Worm (Caenorhabditis elegans) whole organism, mixed stage, embryonic: Measurements from ENCODE around the gene F28C6.5.

Experiments
- M03D4.4 ChIP-seq: sonication (generic microtip); optimal IDR thresholded peaks from 2 replicates; lab custom pipeline; 2017; ENCODE audit warnings: mild to moderate bottlenecking, missing genetic modification characterization, missing compliant biosample characterization
- bed-3 ChIP-seq: fragments of 200-800 bp; sonication (Bioruptor generic); optimal IDR thresholded peaks from 3 replicates; lab custom pipeline; 2018; ENCODE audit warnings: mild to moderate bottlenecking, missing genetic modification characterization, moderate library complexity, missing compliant biosample characterization
- blmp-1 ChIP-seq: fragments of 150-350 bp; optimal IDR thresholded peaks from 2 replicates; lab custom pipeline; 2014; ENCODE audit warnings: missing biosample characterization, missing genetic modification characterization
- ceh-43 ChIP-seq: fragments of 200-800 bp; sonication (Bioruptor generic); optimal IDR thresholded peaks from 2 replicates; lab custom pipeline; 2018; ENCODE audit warnings: mild to moderate bottlenecking, missing genetic modification characterization, moderate library complexity, missing compliant biosample characterization
- ceh-83 ChIP-seq: fragments of 200-800 bp; sonication (Bioruptor generic); optimal IDR thresholded peaks from 2 replicates; lab custom pipeline; 2018; ENCODE audit warnings: mild to moderate bottlenecking, missing genetic modification characterization, missing compliant biosample characterization
- ces-1 ChIP-seq: fragments of 150-350 bp; optimal IDR thresholded peaks from 2 replicates; lab custom pipeline; 2014; ENCODE audit warnings: missing biosample characterization, missing genetic modification reagents, missing genetic modification characterization
- cnd-1 ChIP-seq: fragments of 200-800 bp; sonication (Bioruptor generic); optimal IDR thresholded peaks from 2 replicates; lab custom pipeline; 2018; ENCODE audit warnings: mild to moderate bottlenecking, missing genetic modification characterization, missing compliant biosample characterization
- drap-1 ChIP-seq: fragments of 200-800 bp; sonication (Bioruptor generic); optimal IDR thresholded peaks from 3 replicates; lab custom pipeline; 2018; ENCODE audit warnings: mild to moderate bottlenecking, missing genetic modification characterization, missing compliant biosample characterization
- elt-3 ChIP-seq: fragments of 150-350 bp; optimal IDR thresholded peaks from 2 replicates; lab custom pipeline; 2014; ENCODE audit warnings: missing biosample characterization, missing genetic modification characterization
- flh-1 ChIP-seq: fragments of 200-800 bp; sonication (Bioruptor generic); optimal IDR thresholded peaks from 2 replicates; lab custom pipeline; 2018; ENCODE audit warnings: mild to moderate bottlenecking, missing genetic modification characterization, moderate library complexity, missing compliant biosample characterization
- hlh-1 ChIP-seq: fragments of 150-350 bp; optimal IDR thresholded peaks from 2 replicates; lab custom pipeline; 2014; ENCODE audit warnings: missing biosample characterization, missing genetic modification reagents, missing genetic modification characterization
- lin-13 ChIP-seq: fragments of 150-350 bp; optimal IDR thresholded peaks from 2 replicates; lab custom pipeline; 2014; ENCODE audit warnings: missing biosample characterization, missing genetic modification characterization
- lin-32 ChIP-seq: fragments of 200-800 bp; sonication (Bioruptor generic); optimal IDR thresholded peaks from 2 replicates; lab custom pipeline; 2018; ENCODE audit warnings: mild to moderate bottlenecking, missing genetic modification characterization, missing compliant biosample characterization
- lsy-2 ChIP-seq: fragments of 150-350 bp; optimal IDR thresholded peaks from 2 replicates; lab custom pipeline; 2014; ENCODE audit warnings: missing biosample characterization, missing genetic modification characterization
- mab-5 ChIP-seq: fragments of 150-350 bp; optimal IDR thresholded peaks from 2 replicates; lab custom pipeline; 2014; ENCODE audit warnings: missing biosample characterization, missing genetic modification characterization
- mep-1 ChIP-seq: fragments of 150-350 bp; optimal IDR thresholded peaks from 2 replicates; lab custom pipeline; 2017; ENCODE audit warnings: missing biosample characterization, missing genetic modification reagents, missing genetic modification characterization, inconsistent platforms
- mls-2 ChIP-seq: sonication (generic microtip); optimal IDR thresholded peaks from 2 replicates; lab custom pipeline; 2016; ENCODE audit warnings: mild to moderate bottlenecking, missing genetic modification characterization, moderate library complexity, missing compliant biosample characterization
- nhr-2 ChIP-seq: fragments of 150-350 bp; optimal IDR thresholded peaks from 2 replicates; lab custom pipeline; 2014; ENCODE audit warnings: missing biosample characterization, missing genetic modification characterization
- nhr-237 ChIP-seq: fragments of 150-350 bp; optimal IDR thresholded peaks from 2 replicates; lab custom pipeline; 2014; ENCODE audit warnings: missing biosample characterization, missing genetic modification characterization
- nhr-28 ChIP-seq: fragments of 150-350 bp; optimal IDR thresholded peaks from 2 replicates; lab custom pipeline; 2014; ENCODE audit warnings: missing biosample characterization, missing genetic modification characterization
- nhr-76 ChIP-seq: sonication (generic microtip); optimal IDR thresholded peaks from 2 replicates; lab custom pipeline; 2017; ENCODE audit warnings: missing biosample characterization, missing genetic modification characterization
- pha-4 ChIP-seq: fragments of 150-350 bp; optimal IDR thresholded peaks from 2 replicates; lab custom pipeline; 2018; ENCODE audit warnings: missing biosample characterization, missing genetic modification reagents, missing genetic modification characterization
- sem-2 ChIP-seq: fragments of 200-800 bp; sonication (Bioruptor generic); optimal IDR thresholded peaks from 2 replicates; lab custom pipeline; 2018; ENCODE audit warnings: mild to moderate bottlenecking, missing genetic modification characterization, missing compliant biosample characterization
- snpc-4 ChIP-seq: fragments of 150-350 bp; optimal IDR thresholded peaks from 2 replicates; lab custom pipeline; 2014; ENCODE audit warnings: missing biosample characterization, missing genetic modification characterization
- sptf-1 ChIP-seq: sonication (generic microtip); optimal IDR thresholded peaks from 2 replicates; lab custom pipeline; 2017; ENCODE audit warnings: mild to moderate bottlenecking, missing genetic modification characterization, moderate library complexity, missing compliant biosample characterization
- tbx-8 ChIP-seq: fragments of 200-800 bp; sonication (Bioruptor generic); optimal IDR thresholded peaks from 2 replicates; lab custom pipeline; 2018; ENCODE audit warnings: mild to moderate bottlenecking, missing genetic modification characterization, moderate library complexity, missing compliant biosample characterization
- unc-120 ChIP-seq: sonication (generic microtip); optimal IDR thresholded peaks from 2 replicates; lab custom pipeline; 2017; ENCODE audit warnings: missing genetic modification characterization, missing compliant biosample characterization; ENCODE audit not compliant: poor library complexity, severe bottlenecking
- unc-39 ChIP-seq: fragments of 150-350 bp; optimal IDR thresholded peaks from 2 replicates; lab custom pipeline; 2014; ENCODE audit warnings: missing biosample characterization, missing genetic modification characterization
- unc-62 ChIP-seq: fragments of 150-350 bp; optimal IDR thresholded peaks from 2 replicates; lab custom pipeline; 2014; ENCODE audit warnings: missing biosample characterization, missing genetic modification reagents, missing genetic modification characterization
- zip-8 ChIP-seq: fragments of 150-350 bp; optimal IDR thresholded peaks from 2 replicates; lab custom pipeline; 2014; ENCODE audit warnings: missing biosample characterization, missing genetic modification characterization
- ztf-11 ChIP-seq: fragments of 150-350 bp; optimal IDR thresholded peaks from 2 replicates; lab custom pipeline; 2014; ENCODE audit warnings: missing biosample characterization, missing genetic modification characterization

F28C6.5 gene

ce11 chrII:8577509-8578099 lies 21.7 kb upstream of the F28C6.5 start, which contains the start of gene F54C9.9:
Gene F54C9.9 (plus strand): TSS chrII:8578049.
- TF ChIP-seq hlh-1 (tag; lab: Kevin White, UChicago) (no peak), mls-2 (no peak), lsy-2 (peak; percentile 9)
- TF ChIP-seq, all 35 proteins: peak for 1

- TF ChIP-seq ceh-43 (GFP tag; lab: Kevin White, UChicago) (no peak), nhr-28 (tag; lab: Kevin White, UChicago) (no peak), ces-1 (GFP tag; lab: Kevin White, UChicago) (no peak), bed-3 (GFP tag; lab: Kevin White, UChicago) (no peak), hlh-1 (tag; lab: Kevin White, UChicago) (no peak), unc-62 (GFP tag; lab: Kevin White, UChicago) (no peak)
Measured at ce11 chrII:8581700-8582099, 17.6 kb upstream of the F28C6.5 start, which contains the start of gene arl-1. Gene arl-1 (plus strand): TSS chrII:8582000.

- TF ChIP-seq lsy-2: no peak
- no peak for TF ChIP-seq pha-4 (tag; lab: Kevin White, UChicago)
- TF ChIP-seq flh-1: no peak
- no peak for TF ChIP-seq hlh-1 (tag; lab: Kevin White, UChicago)
- TF ChIP-seq lin-13 (tag; lab: Kevin White, UChicago): no peak
- no peak for TF ChIP-seq zip-8 (tag; lab: Kevin White, UChicago)
- no peak for TF ChIP-seq sem-2 (GFP tag; lab: Kevin White, UChicago)
- no peak for TF ChIP-seq ces-1 (GFP tag; lab: Kevin White, UChicago)
- no peak for TF ChIP-seq drap-1 (GFP tag; lab: Kevin White, UChicago)
Measured at ce11 chrII:8583035-8583434, 16.3 kb upstream of the F28C6.5 start.

- no peak for TF ChIP-seq nhr-28 (tag; lab: Kevin White, UChicago)
- no peak for TF ChIP-seq mep-1 (tag; lab: Kevin White, UChicago)
- TF ChIP-seq lin-13 (tag; lab: Kevin White, UChicago): no peak
- TF ChIP-seq tbx-8 (GFP tag; lab: Kevin White, UChicago): no peak
- no peak for TF ChIP-seq ztf-11 (tag; lab: Kevin White, UChicago)
- TF ChIP-seq unc-62 (GFP tag; lab: Kevin White, UChicago): no peak
- TF ChIP-seq bed-3 (GFP tag; lab: Kevin White, UChicago): no peak
- TF ChIP-seq zip-8 (tag; lab: Kevin White, UChicago): no peak
- TF ChIP-seq cnd-1 (tag; lab: Kevin White, UChicago): no peak
- no peak for TF ChIP-seq lin-32 (GFP tag; lab: Kevin White, UChicago)
- no peak for TF ChIP-seq flh-1
- no peak for TF ChIP-seq mls-2
- no peak for TF ChIP-seq ceh-83 (GFP tag; lab: Kevin White, UChicago)
- TF ChIP-seq ceh-43 (GFP tag; lab: Kevin White, UChicago): no peak
- no peak for TF ChIP-seq unc-39 (tag; lab: Kevin White, UChicago)
- no peak for TF ChIP-seq blmp-1 (tag; lab: Kevin White, UChicago)
- TF ChIP-seq nhr-237 (tag; lab: Kevin White, UChicago): no peak
- TF ChIP-seq elt-3: no peak
- TF ChIP-seq sem-2 (GFP tag; lab: Kevin White, UChicago): no peak
- TF ChIP-seq, all 35 proteins: peak for 0
Measured at ce11 chrII:8585036-8585627, 14.2 kb upstream of the F28C6.5 start, which contains the start of gene F54C9.11. Gene F54C9.11 (minus strand): TSS chrII:8585086.

- no peak for TF ChIP-seq tbx-8 (GFP tag; lab: Kevin White, UChicago)
- TF ChIP-seq sptf-1: no peak
- TF ChIP-seq mab-5: no peak
- no peak for TF ChIP-seq M03D4.4 (tag; lab: Kevin White, UChicago)
- no peak for TF ChIP-seq ceh-83 (GFP tag; lab: Kevin White, UChicago)
- no peak for TF ChIP-seq lin-32 (GFP tag; lab: Kevin White, UChicago)
- TF ChIP-seq nhr-2 (tag; lab: Kevin White, UChicago): no peak
- TF ChIP-seq nhr-76 (tag; lab: Kevin White, UChicago): no peak
- no peak for TF ChIP-seq nhr-28 (tag; lab: Kevin White, UChicago)
- no peak for TF ChIP-seq blmp-1 (tag; lab: Kevin White, UChicago)
- TF ChIP-seq elt-3: no peak
- TF ChIP-seq pha-4 (tag; lab: Kevin White, UChicago): no peak
- TF ChIP-seq unc-120 (tag; lab: Kevin White, UChicago): no peak
- TF ChIP-seq snpc-4: no peak
- TF ChIP-seq nhr-237 (tag; lab: Kevin White, UChicago): no peak
- TF ChIP-seq sem-2 (GFP tag; lab: Kevin White, UChicago): no peak
- TF ChIP-seq ceh-43 (GFP tag; lab: Kevin White, UChicago): no peak
- TF ChIP-seq unc-62 (GFP tag; lab: Kevin White, UChicago): no peak
Measured at ce11 chrII:8585921-8586320, 13.4 kb upstream of the F28C6.5 start.
